Worm (Caenorhabditis elegans) whole organism, L3 larva: Measurements from ENCODE around the gene bath-30.

Experiments
- hmg-11 ChIP-seq: sonication (generic microtip); optimal IDR thresholded peaks from 2 replicates; lab custom pipeline; 2016; ENCODE audit warnings: missing genetic modification characterization, missing compliant biosample characterization
- pqm-1 ChIP-seq: fragments of 150-350 bp; optimal IDR thresholded peaks from 2 replicates; lab custom pipeline; 2017; ENCODE audit warnings: missing biosample characterization, missing genetic modification characterization, inconsistent platforms

ce11 chrII:3327104-3327503 is 19.1 kb downstream of the bath-30 start, which contains the start of gene Y46D2A.3:
- TF ChIP-seq hmg-11 (tag; lab: Kevin White, UChicago) (no peak), pqm-1 (no peak)
